Worm (Caenorhabditis elegans) whole organism, L2 larva: ENCODE data around the gene T09D3.3.

ENCODE experiments used
- C34F6.9 ChIP-seq: fragments of 150-350 bp; optimal IDR thresholded peaks from 2 replicates; lab custom pipeline; 2014; ENCODE audit warnings: missing biosample characterization, missing genetic modification characterization
- F13H6.1 ChIP-seq: sonication (generic microtip); optimal IDR thresholded peaks from 2 replicates; lab custom pipeline; 2016; ENCODE audit warnings: missing genetic modification characterization, missing compliant biosample characterization
- Y55F3AM.14 ChIP-seq: fragments of 200-800 bp; sonication (Bioruptor generic); optimal IDR thresholded peaks from 2 replicates; lab custom pipeline; 2018; ENCODE audit warnings: mild to moderate bottlenecking, missing genetic modification characterization, missing compliant biosample characterization
- aly-2 ChIP-seq: fragments of 150-350 bp; optimal IDR thresholded peaks from 2 replicates; lab custom pipeline; 2014; ENCODE audit warnings: missing biosample characterization, missing genetic modification characterization
- ama-1 ChIP-seq: fragments of 150-350 bp; optimal IDR thresholded peaks from 2 replicates; lab custom pipeline; 2018; ENCODE audit warnings: inconsistent platforms
- blmp-1 ChIP-seq: sonication (generic microtip); optimal IDR thresholded peaks from 2 replicates; lab custom pipeline; 2017; ENCODE audit warnings: missing genetic modification characterization, mild to moderate bottlenecking, missing compliant biosample characterization, antibody characterized with exemption, moderate library complexity; ENCODE audit not compliant: insufficient read depth
- ceh-16 ChIP-seq: fragments of 150-350 bp; optimal IDR thresholded peaks from 2 replicates; lab custom pipeline; 2014; ENCODE audit warnings: missing biosample characterization, missing genetic modification characterization
- ceh-82 ChIP-seq: fragments of 150-350 bp; optimal IDR thresholded peaks from 2 replicates; lab custom pipeline; 2014; ENCODE audit warnings: missing biosample characterization, missing genetic modification characterization
- crh-2 ChIP-seq: sonication (generic microtip); optimal IDR thresholded peaks from 2 replicates; lab custom pipeline; 2017; ENCODE audit warnings: missing biosample characterization, missing genetic modification characterization
- dmd-4 ChIP-seq: sonication (generic microtip); optimal IDR thresholded peaks from 2 replicates; lab custom pipeline; 2017; ENCODE audit warnings: missing biosample characterization, missing genetic modification characterization
- egl-27 ChIP-seq: sonication (generic microtip); optimal IDR thresholded peaks from 3 replicates; lab custom pipeline; 2017; ENCODE audit warnings: missing biosample characterization, missing genetic modification reagents, missing genetic modification characterization
- fos-1 ChIP-seq: fragments of 150-350 bp; optimal IDR thresholded peaks from 2 replicates; lab custom pipeline; 2014; ENCODE audit warnings: missing biosample characterization, missing genetic modification characterization
- lin-11 ChIP-seq: fragments of 150-350 bp; sonication (generic microtip); optimal IDR thresholded peaks from 2 replicates; lab custom pipeline; 2014; ENCODE audit warnings: missing biosample characterization, missing genetic modification characterization, inconsistent platforms, mixed read lengths
- lsy-2 ChIP-seq, 2 experiments: fragments of 150-350 bp in 1 of 2; sonication (generic microtip) in 1 of 2; optimal IDR thresholded peaks; 2 replicates each; lab custom pipeline; 2014 to 2017; ENCODE audit warnings: missing biosample characterization in 2 of 2, missing genetic modification characterization in 2 of 2
- mab-5 ChIP-seq: fragments of 150-350 bp; optimal IDR thresholded peaks from 2 replicates; lab custom pipeline; 2014; ENCODE audit warnings: missing biosample characterization, missing genetic modification characterization
- mbf-1 ChIP-seq: sonication (generic microtip); optimal IDR thresholded peaks from 2 replicates; lab custom pipeline; 2017; ENCODE audit warnings: missing biosample characterization, missing genetic modification characterization
- mdl-1 ChIP-seq, 2 experiments: fragments of 150-350 bp in 1 of 2; sonication (generic microtip) in 1 of 2; optimal IDR thresholded peaks; 2 replicates each; lab custom pipeline; 2017; ENCODE audit warnings: missing biosample characterization in 2 of 2, missing genetic modification characterization in 2 of 2
- nhr-11 ChIP-seq: fragments of 150-350 bp; optimal IDR thresholded peaks from 2 replicates; lab custom pipeline; 2014; ENCODE audit warnings: missing biosample characterization, missing genetic modification characterization
- nhr-12 ChIP-seq: fragments of 150-350 bp; optimal IDR thresholded peaks from 2 replicates; lab custom pipeline; 2014; ENCODE audit warnings: missing biosample characterization, missing genetic modification characterization
- nhr-237 ChIP-seq: fragments of 150-350 bp; optimal IDR thresholded peaks from 2 replicates; lab custom pipeline; 2014; ENCODE audit warnings: missing biosample characterization, missing genetic modification characterization
- nhr-25 ChIP-seq: fragments of 150-350 bp; sonication (generic microtip); optimal IDR thresholded peaks from 3 replicates; lab custom pipeline; 2014; ENCODE audit warnings: missing biosample characterization, missing genetic modification characterization
- nhr-6 ChIP-seq: fragments of 150-350 bp; optimal IDR thresholded peaks from 2 replicates; lab custom pipeline; 2014; ENCODE audit warnings: missing biosample characterization, missing genetic modification characterization
- nhr-77 ChIP-seq: fragments of 150-350 bp; optimal IDR thresholded peaks from 2 replicates; lab custom pipeline; 2014; ENCODE audit warnings: missing biosample characterization, missing genetic modification characterization
- peb-1 ChIP-seq: fragments of 150-350 bp; optimal IDR thresholded peaks from 2 replicates; lab custom pipeline; 2014; ENCODE audit warnings: missing biosample characterization, missing genetic modification characterization
- skn-1 ChIP-seq: sonication (generic microtip); optimal IDR thresholded peaks from 2 replicates; lab custom pipeline; 2017; ENCODE audit warnings: missing biosample characterization, missing genetic modification characterization
- sma-3 ChIP-seq: sonication (generic microtip); optimal IDR thresholded peaks from 2 replicates; lab custom pipeline; 2016; ENCODE audit warnings: missing genetic modification reagents, missing genetic modification characterization, missing compliant biosample characterization
- sma-9 ChIP-seq, 2 experiments: fragments of 150-350 bp in 1 of 2; sonication (generic microtip) in 1 of 2; optimal IDR thresholded peaks; 2 replicates each; lab custom pipeline; 2014 to 2016; ENCODE audit warnings: missing genetic modification characterization in 2 of 2, mild to moderate bottlenecking in 1 of 2, missing biosample characterization in 1 of 2, missing compliant biosample characterization in 1 of 2, missing genetic modification reagents in 1 of 2, moderate library complexity in 1 of 2
- snpc-4 ChIP-seq: fragments of 150-350 bp; optimal IDR thresholded peaks from 2 replicates; lab custom pipeline; 2014; ENCODE audit warnings: missing biosample characterization, missing genetic modification characterization
- unc-39 ChIP-seq: fragments of 150-350 bp; optimal IDR thresholded peaks from 2 replicates; lab custom pipeline; 2014; ENCODE audit warnings: missing biosample characterization, missing genetic modification characterization
- unc-55 ChIP-seq: fragments of 150-350 bp; sonication (generic microtip); optimal IDR thresholded peaks from 3 replicates; lab custom pipeline; 2014; ENCODE audit warnings: missing biosample characterization, missing genetic modification reagents, missing genetic modification characterization
- unc-62 ChIP-seq: fragments of 150-350 bp; optimal IDR thresholded peaks from 2 replicates; lab custom pipeline; 2014; ENCODE audit warnings: missing biosample characterization, missing genetic modification reagents, missing genetic modification characterization
- zag-1 ChIP-seq: fragments of 150-350 bp; optimal IDR thresholded peaks from 2 replicates; lab custom pipeline; 2014; ENCODE audit warnings: missing biosample characterization, missing genetic modification characterization
- ztf-11 ChIP-seq: sonication (generic microtip); optimal IDR thresholded peaks from 2 replicates; lab custom pipeline; 2017; ENCODE audit warnings: missing biosample characterization, missing genetic modification characterization
- ztf-4 ChIP-seq: fragments of 150-350 bp; optimal IDR thresholded peaks from 2 replicates; lab custom pipeline; 2014; ENCODE audit warnings: missing biosample characterization, missing genetic modification characterization

Gene T09D3.3

DNA sequence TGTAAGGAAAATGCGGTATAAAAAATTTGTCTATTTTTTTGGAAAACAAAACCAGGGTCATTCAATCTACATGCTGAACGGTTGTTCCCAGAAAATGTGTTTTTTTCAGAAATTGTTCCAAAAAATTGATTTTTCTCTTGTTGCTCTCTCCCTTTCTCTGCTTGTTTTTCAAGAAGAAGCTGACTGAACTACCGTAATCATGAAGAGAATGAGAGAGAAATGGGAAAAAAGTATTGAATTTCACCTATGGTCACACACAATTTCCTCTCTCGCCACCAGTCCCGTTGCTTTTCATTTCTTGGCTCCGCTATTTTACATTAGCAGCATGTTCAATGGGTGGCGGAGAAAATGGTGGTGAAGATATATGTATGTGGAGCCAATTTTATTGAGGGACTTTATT is 26.6 kb downstream of the T09D3.3 start:
- TF ChIP-seq aly-2 (tag; lab: Kevin White, UChicago), result no peak
- TF ChIP-seq F13H6.1 (tag; lab: Kevin White, UChicago), result peak; percentile 35
- TF ChIP-seq lsy-2 (tag; optimal IDR thresholded peaks at IDR 0.05; lab: Kevin White, UChicago), result peak in 1 of 2 experiments; percentile 18

DNA sequence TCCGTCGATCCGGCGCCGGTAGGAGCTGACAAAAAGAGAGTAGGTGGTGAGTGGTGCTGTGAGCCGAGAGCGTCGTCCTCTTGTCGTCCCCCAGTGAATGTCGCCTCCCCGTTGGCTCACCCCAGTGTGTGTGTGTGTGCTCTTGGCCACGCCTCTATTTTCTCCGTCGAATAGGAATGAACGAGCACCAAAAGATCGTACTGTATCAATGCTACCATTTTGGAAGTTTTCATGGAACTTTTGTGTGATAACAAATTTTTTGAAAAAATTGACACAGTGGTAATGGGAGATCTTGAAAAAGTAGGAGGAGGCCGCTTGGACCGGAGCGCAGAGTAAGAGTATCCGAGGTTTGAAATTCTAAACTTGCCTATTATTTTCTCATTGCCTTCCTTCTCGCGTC is 29.9 kb downstream of the T09D3.3 start, which contains the start of gene ceh-34:
Gene ceh-34 (minus strand): TSS at position 101 of the 400 bp plus-strand sequence.
- no peak for TF ChIP-seq nhr-6 (tag; lab: Kevin White, UChicago)
- TF ChIP-seq ceh-16 (tag; lab: Kevin White, UChicago), result no peak
- no peak for TF ChIP-seq snpc-4
- TF ChIP-seq nhr-12 (tag; lab: Kevin White, UChicago), result no peak
- TF ChIP-seq lsy-2 (tag; optimal IDR thresholded peaks at IDR 0.05; lab: Kevin White, UChicago), result no peak
- TF ChIP-seq fos-1, result no peak
- TF ChIP-seq ama-1 (lab: Kevin White, UChicago), result no peak
- no peak for TF ChIP-seq sma-9 (GFP tag; optimal IDR thresholded peaks at IDR 0.05; lab: Kevin White, UChicago)
- no peak for TF ChIP-seq sma-9 (tag; optimal IDR thresholded peaks at IDR 0.05; lab: Kevin White, UChicago)
- no peak for TF ChIP-seq zag-1 (tag; lab: Kevin White, UChicago)
- no peak for TF ChIP-seq unc-39
- TF ChIP-seq Y55F3AM.14 (GFP tag; lab: Kevin White, UChicago), result no peak

DNA sequence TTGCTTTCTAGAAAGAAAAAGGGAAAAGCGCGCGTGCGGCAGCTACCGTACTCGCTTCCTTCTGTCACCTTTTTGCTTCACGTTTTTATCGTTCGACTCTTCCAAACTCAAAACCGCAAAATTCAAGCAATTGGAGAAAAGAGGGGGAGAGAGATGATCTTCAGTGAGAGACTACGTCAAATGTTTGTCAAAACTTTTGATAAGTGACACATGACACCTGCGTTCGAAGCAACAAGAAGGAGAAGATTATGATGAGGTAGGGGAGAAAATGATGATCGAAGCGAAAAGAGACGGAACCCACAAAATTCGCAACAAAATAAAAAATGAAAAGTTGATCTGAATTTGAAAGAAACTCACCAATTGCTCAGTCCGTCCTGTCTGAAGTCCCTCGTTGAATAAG is 31.0 kb downstream of the T09D3.3 start:
- TF ChIP-seq sma-3 (GFP tag; lab: Kevin White, UChicago) (no peak), mbf-1 (tag; lab: Kevin White, UChicago) (no peak), ztf-4 (tag; lab: Kevin White, UChicago) (no peak), ceh-16 (tag; lab: Kevin White, UChicago) (no peak), ztf-11 (tag; lab: Kevin White, UChicago) (no peak), nhr-237 (no peak), unc-39 (no peak), unc-55 (GFP tag; lab: Kevin White, UChicago) (no peak), lsy-2 (tag; optimal IDR thresholded peaks at IDR 0.05; lab: Kevin White, UChicago) (no peak), ama-1 (lab: Kevin White, UChicago) (no peak), C34F6.9 (tag; lab: Kevin White, UChicago) (no peak), nhr-11 (tag; lab: Kevin White, UChicago) (no peak)

DNA sequence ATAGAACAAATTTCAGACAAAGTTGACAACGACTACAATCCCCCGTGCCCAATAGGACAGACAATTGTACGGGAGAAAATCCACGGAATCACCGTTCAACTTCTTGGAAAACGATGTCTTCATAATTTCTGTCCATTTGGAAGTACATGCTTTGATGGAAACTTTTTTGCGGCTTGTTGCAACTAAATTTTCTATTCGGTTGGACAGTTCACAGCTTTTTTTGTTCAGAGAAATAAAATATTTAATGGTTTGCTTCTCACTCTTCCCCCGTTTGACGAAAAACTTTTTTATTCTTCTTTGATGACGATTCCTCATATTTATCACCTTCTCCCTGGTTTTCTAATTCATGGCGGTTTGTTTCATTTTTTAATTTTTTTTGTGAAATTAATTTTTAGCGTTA is 35.3 kb downstream of the T09D3.3 start, which contains the start of gene C10G8.2:
Gene C10G8.2 (plus strand): TSS at position 301 of the 400 bp plus-strand sequence.
- no peak for TF ChIP-seq nhr-12 (tag; lab: Kevin White, UChicago)
- no peak for TF ChIP-seq sma-9 (GFP tag; optimal IDR thresholded peaks at IDR 0.05; lab: Kevin White, UChicago)
- no peak for TF ChIP-seq sma-9 (tag; optimal IDR thresholded peaks at IDR 0.05; lab: Kevin White, UChicago)
- no peak for TF ChIP-seq mdl-1 (tag; optimal IDR thresholded peaks at IDR 0.05; lab: Kevin White, UChicago)
- TF ChIP-seq nhr-11 (tag; lab: Kevin White, UChicago), result no peak
- no peak for TF ChIP-seq nhr-25 (tag; lab: Kevin White, UChicago)
- TF ChIP-seq mab-5 (tag; lab: Kevin White, UChicago), result no peak
- TF ChIP-seq zag-1 (tag; lab: Kevin White, UChicago), result no peak
- no peak for TF ChIP-seq snpc-4
- TF ChIP-seq nhr-77 (tag; lab: Kevin White, UChicago), result no peak
- no peak for TF ChIP-seq crh-2 (tag; lab: Kevin White, UChicago)
- no peak for TF ChIP-seq lsy-2 (tag; optimal IDR thresholded peaks at IDR 0.05; lab: Kevin White, UChicago)
- no peak for TF ChIP-seq egl-27
- no peak for TF ChIP-seq skn-1 (tag; lab: Kevin White, UChicago)
- TF ChIP-seq lin-11 (tag; lab: Kevin White, UChicago), result no peak
- TF ChIP-seq unc-55 (GFP tag; lab: Kevin White, UChicago), result no peak
- no peak for TF ChIP-seq F13H6.1 (tag; lab: Kevin White, UChicago)
- TF ChIP-seq mbf-1 (tag; lab: Kevin White, UChicago), result no peak
- TF ChIP-seq unc-62 (GFP tag; lab: Kevin White, UChicago), result no peak
- no peak for TF ChIP-seq ama-1 (lab: Kevin White, UChicago)
- no peak for TF ChIP-seq ceh-16 (tag; lab: Kevin White, UChicago)
- TF ChIP-seq, all 48 proteins: peak for 0

DNA sequence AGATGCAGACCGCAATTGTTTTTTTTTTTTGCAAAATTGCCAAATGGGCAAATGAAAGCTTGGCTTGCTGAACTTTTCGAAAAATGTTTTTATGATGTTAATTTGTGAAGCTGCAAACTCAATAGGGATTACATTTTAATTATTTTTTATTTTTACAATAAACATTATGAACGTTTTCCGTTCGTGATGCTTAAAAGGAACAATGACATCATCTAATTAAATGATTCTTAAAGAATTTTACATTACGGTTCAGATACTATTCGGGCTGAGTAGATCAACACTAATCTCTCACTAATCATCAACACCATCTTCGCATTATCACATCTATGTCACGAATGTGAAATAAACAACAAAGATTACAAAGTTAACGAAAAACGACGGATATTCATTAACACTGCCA is 36.9 kb downstream of the T09D3.3 start, which contains the start of gene C10G8.3:
Gene C10G8.3 (plus strand): TSS at position 301 of the 400 bp plus-strand sequence.
- no peak for TF ChIP-seq blmp-1
- no peak for TF ChIP-seq zag-1 (tag; lab: Kevin White, UChicago)
- no peak for TF ChIP-seq lsy-2 (tag; optimal IDR thresholded peaks at IDR 0.05; lab: Kevin White, UChicago)
- TF ChIP-seq dmd-4 (tag; lab: Kevin White, UChicago), result no peak
- no peak for TF ChIP-seq peb-1 (tag; lab: Kevin White, UChicago)
- no peak for TF ChIP-seq nhr-25 (tag; lab: Kevin White, UChicago)
- TF ChIP-seq ama-1 (lab: Kevin White, UChicago), result no peak
- no peak for TF ChIP-seq mab-5 (tag; lab: Kevin White, UChicago)
- TF ChIP-seq F13H6.1 (tag; lab: Kevin White, UChicago), result no peak
- TF ChIP-seq fos-1, result no peak
- no peak for TF ChIP-seq ceh-82 (tag; lab: Kevin White, UChicago)
- no peak for TF ChIP-seq aly-2 (tag; lab: Kevin White, UChicago)
- TF ChIP-seq nhr-12 (tag; lab: Kevin White, UChicago), result no peak
- no peak for TF ChIP-seq unc-62 (GFP tag; lab: Kevin White, UChicago)
- TF ChIP-seq mdl-1 (tag; optimal IDR thresholded peaks at IDR 0.05; lab: Kevin White, UChicago), result no peak
- TF ChIP-seq, all 48 proteins: peak for 0
